Fruit fly (Drosophila melanogaster) whole organism, embryonic: ENCODE results near the gene Mip.
A peak's percentile ranks its signal among the peaks of the same experiment; 100 is the strongest.

Source experiments
- ATbp ChIP-seq: fragments of 200-800 bp; sonication (Bioruptor generic); optimal IDR thresholded peaks from 2 replicates; lab custom pipeline; 2017; ENCODE audit warnings: missing biosample characterization, mild to moderate bottlenecking, missing genetic modification characterization, missing genetic modification reagents
- Adf1 ChIP-seq: fragments of 200-800 bp; sonication (Bioruptor generic); IDR thresholded peaks from 2 replicates; pipeline ENCODE4 v1.3.6; 2022; ENCODE audit warnings: missing biosample characterization, missing genetic modification characterization
- Awh ChIP-seq: fragments of 200-800 bp; sonication (Bioruptor generic); IDR thresholded peaks from 2 replicates; pipeline ENCODE4, ENCODE4 v1.3.6; 2022; ENCODE audit warnings: missing biosample characterization, missing genetic modification characterization
- Blimp-1 ChIP-seq: fragments of 200-800 bp; sonication (Bioruptor generic); optimal IDR thresholded peaks from 3 replicates; lab custom pipeline; 2018; ENCODE audit warnings: missing biosample characterization, missing genetic modification characterization, mild to moderate bottlenecking, moderate library complexity, missing genetic modification reagents
- CG1024 ChIP-seq: fragments of 200-800 bp; sonication (Bioruptor generic); IDR thresholded peaks from 2 replicates; pipeline ENCODE4 v1.3.6; 2022; ENCODE audit warnings: missing biosample characterization, missing genetic modification characterization
- CG10431 ChIP-seq: fragments of 200-800 bp; sonication (Bioruptor generic); optimal IDR thresholded peaks from 3 replicates; lab custom pipeline; 2018; ENCODE audit warnings: missing biosample characterization, mild to moderate bottlenecking, missing genetic modification characterization
- CG12769 ChIP-seq: fragments of 200-800 bp; sonication (Bioruptor generic); optimal IDR thresholded peaks from 2 replicates; lab custom pipeline; 2019; ENCODE audit warnings: missing biosample characterization, mild to moderate bottlenecking, missing genetic modification characterization, moderate library complexity
- CG13296 ChIP-seq: fragments of 200-800 bp; sonication (Bioruptor generic); optimal IDR thresholded peaks from 3 replicates; lab custom pipeline; 2018; ENCODE audit warnings: missing biosample characterization, mild to moderate bottlenecking, missing genetic modification characterization
- CG13894 ChIP-seq: fragments of 200-800 bp; sonication (Bioruptor generic); optimal IDR thresholded peaks from 3 replicates; lab custom pipeline; 2018; ENCODE audit warnings: missing biosample characterization, mild to moderate bottlenecking, missing genetic modification characterization, moderate library complexity
- CG17568 ChIP-seq: fragments of 200-800 bp; sonication (Bioruptor generic); optimal IDR thresholded peaks from 2 replicates; lab custom pipeline; 2018; ENCODE audit warnings: missing biosample characterization, mild to moderate bottlenecking, missing genetic modification characterization, moderate library complexity
- CG1792 ChIP-seq: fragments of 200-800 bp; sonication (Bioruptor generic); optimal IDR thresholded peaks from 2 replicates; lab custom pipeline; 2016; ENCODE audit warnings: missing biosample characterization, missing genetic modification characterization
- CG32532 ChIP-seq: fragments of 200-800 bp; sonication (Bioruptor generic); IDR thresholded peaks from 2 replicates; pipeline ENCODE4 v1.3.6; 2022; ENCODE audit warnings: missing biosample characterization, missing genetic modification characterization
- CG4617 ChIP-seq: fragments of 200-800 bp; sonication (Bioruptor generic); optimal IDR thresholded peaks from 3 replicates; lab custom pipeline; 2016; ENCODE audit warnings: missing biosample characterization, missing genetic modification characterization, borderline replicate concordance
- CG6689 ChIP-seq: fragments of 200-800 bp; sonication (Bioruptor generic); IDR thresholded peaks from 2 replicates; pipeline ENCODE4 v1.3.6; 2022; ENCODE audit warnings: missing biosample characterization, missing genetic modification characterization
- CG7786 ChIP-seq: fragments of 200-800 bp; sonication (Bioruptor generic); optimal IDR thresholded peaks from 2 replicates; lab custom pipeline; 2016; ENCODE audit warnings: missing biosample characterization, missing genetic modification characterization
- CkIIα-i1 ChIP-seq: fragments of 200-800 bp; sonication (Bioruptor generic); IDR thresholded peaks from 2 replicates; pipeline ENCODE4 v1.3.6; 2022; ENCODE audit warnings: missing biosample characterization, missing genetic modification characterization
- D19A ChIP-seq: fragments of 200-800 bp; optimal IDR thresholded peaks from 3 replicates; lab custom pipeline; 2019; ENCODE audit warnings: missing biosample characterization, mild to moderate bottlenecking, missing genetic modification characterization, moderate library complexity
- Ets65A ChIP-seq: fragments of 200-800 bp; sonication (Bioruptor generic); peaks from one replicate; lab custom pipeline; 2016; ENCODE audit warnings: missing biosample characterization, missing genetic modification characterization
- Med ChIP-seq: fragments of 200-800 bp; sonication (Bioruptor generic); peaks from one replicate; lab custom pipeline; 2016; ENCODE audit warnings: missing biosample characterization, missing genetic modification characterization, mild to moderate bottlenecking, inconsistent platforms, moderate library complexity
- Neu2 ChIP-seq: fragments of 200-800 bp; sonication (Bioruptor generic); optimal IDR thresholded peaks from 3 replicates; lab custom pipeline; 2016; ENCODE audit warnings: missing biosample characterization, missing genetic modification characterization, borderline replicate concordance
- Opbp ChIP-seq: fragments of 200-800 bp; sonication (Bioruptor generic); IDR thresholded peaks from 3 replicates; pipeline ENCODE4 v1.3.6; 2022; ENCODE audit warnings: missing biosample characterization, missing genetic modification characterization; ENCODE audit not compliant: partially characterized antibody
- Pdp1 ChIP-seq, 2 experiments: fragments of 200-800 bp; sonication (Bioruptor generic); optimal IDR thresholded peaks; 3 replicates each; lab custom pipeline; 2016; ENCODE audit warnings: missing biosample characterization in 2 of 2, missing genetic modification characterization in 2 of 2, mild to moderate bottlenecking in 1 of 2, moderate library complexity in 1 of 2
- Rfx ChIP-seq: fragments of 200-800 bp; sonication (Bioruptor generic); IDR thresholded peaks from 2 replicates; pipeline ENCODE4 v1.3.6; 2022; ENCODE audit warnings: missing biosample characterization, missing genetic modification characterization
- abd-A ChIP-seq: fragments of 200-800 bp; sonication (Bioruptor generic); optimal IDR thresholded peaks from 3 replicates; lab custom pipeline; 2019; ENCODE audit warnings: missing biosample characterization, mild to moderate bottlenecking, missing genetic modification characterization, moderate library complexity
- ac ChIP-seq: fragments of 200-800 bp; sonication (Bioruptor generic); optimal IDR thresholded peaks from 3 replicates; lab custom pipeline; 2017; ENCODE audit warnings: missing biosample characterization, mild to moderate bottlenecking, missing genetic modification characterization
- chinmo ChIP-seq: fragments of 200-800 bp; sonication (Bioruptor generic); IDR thresholded peaks from 4 replicates; pipeline ENCODE4 v1.3.6; 2022; ENCODE audit warnings: missing biosample characterization, missing genetic modification characterization; ENCODE audit not compliant: partially characterized antibody
- chm ChIP-seq: fragments of 200-800 bp; sonication (Bioruptor generic); IDR thresholded peaks from 2 replicates; pipeline ENCODE4 v1.3.6; 2022; ENCODE audit warnings: missing biosample characterization, missing genetic modification characterization
- corto ChIP-seq: fragments of 200-800 bp; sonication (Bioruptor generic); optimal IDR thresholded peaks from 2 replicates; lab custom pipeline; 2016; ENCODE audit warnings: missing biosample characterization, mild to moderate bottlenecking, missing genetic modification characterization, moderate library complexity
- fu2 ChIP-seq: fragments of 200-800 bp; sonication (Bioruptor generic); optimal IDR thresholded peaks from 2 replicates; lab custom pipeline; 2016; ENCODE audit warnings: missing biosample characterization, missing genetic modification characterization
- grn ChIP-seq: fragments of 200-800 bp; sonication (Bioruptor generic); optimal IDR thresholded peaks from 3 replicates; lab custom pipeline; 2017; ENCODE audit warnings: missing biosample characterization, missing genetic modification characterization
- gro ChIP-seq: fragments of 200-800 bp; sonication (Bioruptor generic); optimal IDR thresholded peaks from 2 replicates; lab custom pipeline; 2016; ENCODE audit warnings: missing biosample characterization, missing genetic modification characterization
- sd ChIP-seq: fragments of 200-800 bp; sonication (Bioruptor generic); optimal IDR thresholded peaks from 3 replicates; lab custom pipeline; 2018; ENCODE audit warnings: missing biosample characterization, mild to moderate bottlenecking, missing genetic modification characterization, moderate library complexity
- usp ChIP-seq: fragments of >200 bp; optimal IDR thresholded peaks from 2 replicates; lab custom pipeline; 2017; ENCODE audit warnings: missing biosample characterization, missing genetic modification characterization
- vvl ChIP-seq: fragments of 200-800 bp; sonication (Bioruptor generic); IDR thresholded peaks from 2 replicates; pipeline ENCODE4 v1.3.6; 2022; ENCODE audit warnings: missing biosample characterization, missing genetic modification characterization

The Mip gene

dm6 chr3L:17393098-17393497 lies 43.6 kb upstream of the Mip start (continued):
- TF ChIP-seq ATbp (GFP tag; lab: Kevin White, UChicago) (no peak), Neu2 (GFP tag; lab: Kevin White, UChicago) (no peak), usp (GFP tag; lab: Kevin White, UChicago) (no peak)

- TF ChIP-seq D19A (no peak), CG17568 (GFP tag; lab: Kevin White, UChicago) (no peak), CkIIα-i1 (no peak), ac (GFP tag; lab: Kevin White, UChicago) (no peak), corto (no peak), CG7786 (no peak), Blimp-1 (GFP tag; lab: Kevin White, UChicago) (peak; percentile 70), Pdp1 (GFP tag; optimal IDR thresholded peaks at IDR 0.05; lab: Kevin White, UChicago) (peak in 1 of 2 experiments; percentile 63), gro (GFP tag; lab: Kevin White, UChicago) (no peak), CG6689 (no peak), CG1792 (GFP tag; lab: Kevin White, UChicago) (no peak)
Measured at dm6 chr3L:17392412-17392811, 42.9 kb upstream of the Mip start.

- TF ChIP-seq sd (peak; percentile 26), fu2 (GFP tag; lab: Kevin White, UChicago) (no peak), grn (GFP tag; lab: Kevin White, UChicago) (no peak), CG1024 (GFP tag; lab: Robert Waterston, UW) (no peak), CG13894 (peak; percentile 68), chinmo (peak; percentile 90; the same call in 2 of the 4 replicates), CG12769 (tag; lab: Kevin White, UChicago) (peak; percentile 65), vvl (peak; percentile 67; the same call in 1 of the 2 replicates), CG4617 (no peak), Blimp-1 (GFP tag; lab: Kevin White, UChicago) (no peak), abd-A (peak; percentile 85), Ets65A (GFP tag; lab: Kevin White, UChicago) (peak; percentile 13)
Measured at dm6 chr3L:17391132-17391531, 41.7 kb upstream of the Mip start.

- TF ChIP-seq chinmo, result 0 out of 4 replicates have a peak, but pooled peaks have one; percentile 31
- no peak for TF ChIP-seq CG10431 (GFP tag; lab: Kevin White, UChicago)
- peak; percentile 82 for TF ChIP-seq Adf1 (GFP tag; lab: Robert Waterston, UW)
- TF ChIP-seq Blimp-1 (GFP tag; lab: Kevin White, UChicago), result peak; percentile 78
- TF ChIP-seq CG13296 (GFP tag; lab: Kevin White, UChicago), result no peak
- 0 out of 2 replicates have a peak, but pooled peaks have one; percentile 5 for TF ChIP-seq Rfx (GFP tag; lab: Robert Waterston, UW)
- no peak for TF ChIP-seq Opbp (GFP tag; lab: Robert Waterston, UW)
- peak; percentile 30 for TF ChIP-seq Ets65A (GFP tag; lab: Kevin White, UChicago)
- TF ChIP-seq Med (GFP tag; lab: Kevin White, UChicago), result peak; percentile 7
- TF ChIP-seq CG32532 (GFP tag; lab: Robert Waterston, UW), result 0 out of 2 replicates have a peak, but pooled peaks have one; percentile 15
- 0 out of 2 replicates have a peak, but pooled peaks have one; percentile 7 for TF ChIP-seq Awh (GFP tag; lab: Robert Waterston, UW)
- no peak for TF ChIP-seq chm (GFP tag; lab: Robert Waterston, UW)
Measured at dm6 chr3L:17388895-17389294, 39.4 kb upstream of the Mip start, which contains the start of gene CG13731. TSS of gene CG13731 (minus strand) at chr3L:17388956.
